Worm (Caenorhabditis elegans) whole organism, late embryonic: ENCODE results near the gene srx-50.

Experiments
- T23F11.4 ChIP-seq: fragments of 200-800 bp; sonication (Bioruptor generic); optimal IDR thresholded peaks from 2 replicates; lab custom pipeline; 2018; ENCODE audit warnings: mild to moderate bottlenecking, missing genetic modification characterization, missing compliant biosample characterization
- Y22D7AL.16 ChIP-seq: sonication (generic microtip); optimal IDR thresholded peaks from 2 replicates; lab custom pipeline; 2016; ENCODE audit warnings: missing genetic modification characterization, missing compliant biosample characterization
- ahr-1 ChIP-seq: sonication (generic microtip); optimal IDR thresholded peaks from 2 replicates; lab custom pipeline; 2016; ENCODE audit warnings: missing genetic modification characterization, missing compliant biosample characterization
- ama-1 ChIP-seq: fragments of 150-350 bp; optimal IDR thresholded peaks from 2 replicates; lab custom pipeline; 2014
- ceh-14 ChIP-seq: sonication (generic microtip); optimal IDR thresholded peaks from 2 replicates; lab custom pipeline; 2016; ENCODE audit warnings: missing genotype, missing genetic modification characterization, missing compliant biosample characterization
- ceh-18 ChIP-seq: sonication (generic microtip); optimal IDR thresholded peaks from 2 replicates; lab custom pipeline; 2016; ENCODE audit warnings: missing genetic modification characterization, missing compliant biosample characterization
- ceh-19 ChIP-seq: fragments of 200-800 bp; sonication (Bioruptor generic); optimal IDR thresholded peaks from 2 replicates; lab custom pipeline; 2018; ENCODE audit warnings: mild to moderate bottlenecking, missing genetic modification characterization, missing compliant biosample characterization
- ceh-22 ChIP-seq: sonication (generic microtip); optimal IDR thresholded peaks from 2 replicates; lab custom pipeline; 2017; ENCODE audit warnings: missing biosample characterization, missing genetic modification characterization
- ceh-31 ChIP-seq: sonication (generic microtip); optimal IDR thresholded peaks from 2 replicates; lab custom pipeline; 2016; ENCODE audit warnings: missing genetic modification characterization, missing compliant biosample characterization
- ceh-34 ChIP-seq: sonication (generic microtip); optimal IDR thresholded peaks from 2 replicates; lab custom pipeline; 2016; ENCODE audit warnings: mild to moderate bottlenecking, missing genetic modification characterization, missing compliant biosample characterization
- ceh-45 ChIP-seq: fragments of 200-800 bp; sonication (Bioruptor generic); IDR thresholded peaks from 2 replicates; pipeline ENCODE4 v1.3.6; 2022; ENCODE audit warnings: missing genetic modification reagents, missing genetic modification characterization, missing compliant biosample characterization
- ceh-48 ChIP-seq: sonication (generic microtip); optimal IDR thresholded peaks from 2 replicates; lab custom pipeline; 2016; ENCODE audit warnings: missing genetic modification characterization, inconsistent platforms, missing compliant biosample characterization
- ceh-6 ChIP-seq: fragments of 200-800 bp; sonication (Bioruptor generic); optimal IDR thresholded peaks from 2 replicates; lab custom pipeline; 2018; ENCODE audit warnings: mild to moderate bottlenecking, missing genetic modification characterization, missing compliant biosample characterization
- che-1 ChIP-seq: sonication (generic microtip); optimal IDR thresholded peaks from 2 replicates; lab custom pipeline; 2016; ENCODE audit warnings: mild to moderate bottlenecking, missing genetic modification characterization, missing compliant biosample characterization
- dve-1 ChIP-seq: sonication (generic microtip); optimal IDR thresholded peaks from 2 replicates; lab custom pipeline; 2017; ENCODE audit warnings: antibody characterized with exemption, mild to moderate bottlenecking, missing genetic modification characterization, missing compliant biosample characterization
- fax-1 ChIP-seq: sonication (generic microtip); optimal IDR thresholded peaks from 2 replicates; lab custom pipeline; 2016; ENCODE audit warnings: missing genotype, missing genetic modification characterization, missing compliant biosample characterization
- fkh-10 ChIP-seq: fragments of 150-350 bp; optimal IDR thresholded peaks from 2 replicates; lab custom pipeline; 2014; ENCODE audit warnings: missing biosample characterization, missing genetic modification reagents, missing genetic modification characterization
- gmeb-2 ChIP-seq: sonication (generic microtip); optimal IDR thresholded peaks from 2 replicates; lab custom pipeline; 2016; ENCODE audit warnings: missing genetic modification characterization, inconsistent platforms, missing compliant biosample characterization
- hlh-8 ChIP-seq: sonication (generic microtip); optimal IDR thresholded peaks from 2 replicates; lab custom pipeline; 2016; ENCODE audit warnings: missing genotype, missing genetic modification characterization, missing compliant biosample characterization
- lin-11 ChIP-seq: fragments of 200-800 bp; sonication (Bioruptor generic); optimal IDR thresholded peaks from 2 replicates; lab custom pipeline; 2018; ENCODE audit warnings: mild to moderate bottlenecking, missing genetic modification characterization, missing compliant biosample characterization
- nfya-1 ChIP-seq: sonication (generic microtip); optimal IDR thresholded peaks from 2 replicates; lab custom pipeline; 2017; ENCODE audit warnings: missing genetic modification characterization, mild to moderate bottlenecking, missing compliant biosample characterization, antibody characterized with exemption, moderate library complexity
- nhr-11 ChIP-seq: fragments of 150-350 bp; optimal IDR thresholded peaks from 2 replicates; lab custom pipeline; 2014; ENCODE audit warnings: missing biosample characterization, missing genetic modification characterization
- nhr-232 ChIP-seq: sonication (generic microtip); optimal IDR thresholded peaks from 2 replicates; lab custom pipeline; 2016; ENCODE audit warnings: missing genetic modification characterization, missing compliant biosample characterization
- odd-2 ChIP-seq: sonication (generic microtip); optimal IDR thresholded peaks from 2 replicates; lab custom pipeline; 2017; ENCODE audit warnings: antibody characterized with exemption, mild to moderate bottlenecking, missing genetic modification characterization, missing compliant biosample characterization
- pha-4 ChIP-seq: fragments of 150-350 bp; optimal IDR thresholded peaks from 2 replicates; lab custom pipeline; 2018; ENCODE audit warnings: missing biosample characterization, missing genetic modification reagents, missing genetic modification characterization
- pros-1 ChIP-seq: fragments of 150-350 bp; optimal IDR thresholded peaks from 2 replicates; lab custom pipeline; 2014; ENCODE audit warnings: missing biosample characterization, missing genetic modification reagents, missing genetic modification characterization
- rnt-1 ChIP-seq: sonication (generic microtip); optimal IDR thresholded peaks from 2 replicates; lab custom pipeline; 2016; ENCODE audit warnings: missing genetic modification characterization, missing compliant biosample characterization
- sdc-2 ChIP-seq: sonication (generic microtip); optimal IDR thresholded peaks from 2 replicates; lab custom pipeline; 2016; ENCODE audit warnings: missing genotype, missing genetic modification characterization, missing compliant biosample characterization
- tbx-2 ChIP-seq: sonication (generic microtip); optimal IDR thresholded peaks from 2 replicates; lab custom pipeline; 2016; ENCODE audit warnings: missing genetic modification characterization, missing compliant biosample characterization
- tbx-7 ChIP-seq: sonication (generic microtip); optimal IDR thresholded peaks from 2 replicates; lab custom pipeline; 2016; ENCODE audit warnings: missing genotype, missing genetic modification characterization, missing compliant biosample characterization
- unc-42 ChIP-seq: sonication (generic microtip); optimal IDR thresholded peaks from 2 replicates; lab custom pipeline; 2016; ENCODE audit warnings: missing genotype, missing genetic modification characterization, missing compliant biosample characterization
- unc-55 ChIP-seq: sonication (generic microtip); optimal IDR thresholded peaks from 2 replicates; lab custom pipeline; 2017; ENCODE audit warnings: missing biosample characterization, missing genetic modification reagents, missing genetic modification characterization

Gene srx-50

ce11 chrIV:7098509-7099065 lies 40.8 kb downstream of the srx-50 start, which contains the start of gene ZC477.4 (continued):
- TF ChIP-seq fax-1 (tag; lab: Kevin White, UChicago) (no peak), tbx-2 (tag; lab: Kevin White, UChicago) (peak; percentile 65), nfya-1 (tag; lab: Kevin White, UChicago) (peak; percentile 56), unc-42 (peak; percentile 4), nhr-232 (no peak)

- TF ChIP-seq lin-11 (tag; lab: Kevin White, UChicago): no peak
- TF ChIP-seq ceh-19 (GFP tag; lab: Kevin White, UChicago): no peak
- TF ChIP-seq pha-4: no peak
- no peak for TF ChIP-seq pros-1
- no peak for TF ChIP-seq ceh-48 (tag; lab: Kevin White, UChicago)
- no peak for TF ChIP-seq dve-1
- peak; percentile 46 for TF ChIP-seq ceh-18
- no peak for TF ChIP-seq ceh-6 (GFP tag; lab: Kevin White, UChicago)
- no peak for TF ChIP-seq ceh-14 (tag; lab: Kevin White, UChicago)
- no peak for TF ChIP-seq odd-2
- TF ChIP-seq fkh-10 (GFP tag; lab: Kevin White, UChicago): no peak
- peak; percentile 21 for TF ChIP-seq unc-55
- peak; percentile 56 for TF ChIP-seq ceh-34 (tag; lab: Kevin White, UChicago)
- TF ChIP-seq ceh-31 (tag; lab: Kevin White, UChicago): no peak
- TF ChIP-seq T23F11.4 (GFP tag; lab: Kevin White, UChicago): no peak
- no peak for TF ChIP-seq rnt-1 (tag; lab: Kevin White, UChicago)
- peak; percentile 24 for TF ChIP-seq tbx-2 (tag; lab: Kevin White, UChicago)
- no peak for TF ChIP-seq nhr-11
- TF ChIP-seq hlh-8 (tag; lab: Kevin White, UChicago): no peak
- peak; percentile 51 for TF ChIP-seq nfya-1 (tag; lab: Kevin White, UChicago)
Measured at ce11 chrIV:7099377-7099776, 41.6 kb downstream of the srx-50 start.

- TF ChIP-seq nfya-1 (tag; lab: Kevin White, UChicago) (peak; percentile 37), ceh-22 (tag; lab: Kevin White, UChicago) (no peak), dve-1 (no peak), tbx-7 (tag; lab: Kevin White, UChicago) (no peak), nhr-232 (no peak), ceh-45 (GFP tag; lab: Robert Waterston, UW) (no peak), tbx-2 (tag; lab: Kevin White, UChicago) (no peak), sdc-2 (tag; lab: Kevin White, UChicago) (no peak), gmeb-2 (tag; lab: Kevin White, UChicago) (no peak), ceh-18 (no peak), unc-42 (peak; percentile 16)
Measured at ce11 chrIV:7103211-7103679, 45.5 kb downstream of the srx-50 start, which contains the start of the genes rde-8 and ZC477.3. TSS of gene rde-8 (minus strand) at chrIV:7103261. TSS of gene ZC477.3 (plus strand) at chrIV:7103492.

ce11 chrIV:7107893-7108292 lies 50.1 kb downstream of the srx-50 start, which contains the start of gene ZC477.2:
TSS of gene ZC477.2 (plus strand) at chrIV:7108193.
- no peak for TF ChIP-seq Y22D7AL.16 (tag; lab: Kevin White, UChicago)
- no peak for TF ChIP-seq unc-55
- no peak for TF ChIP-seq ahr-1
- no peak for TF ChIP-seq che-1 (tag; lab: Kevin White, UChicago)
- no peak for TF ChIP-seq ama-1 (lab: Kevin White, UChicago)
- TF ChIP-seq ceh-31 (tag; lab: Kevin White, UChicago): no peak
- TF ChIP-seq, all 69 proteins: peak for 0
